Worm (Caenorhabditis elegans): ENCODE results near the gene clc-29.

Gene clc-29

DNA sequence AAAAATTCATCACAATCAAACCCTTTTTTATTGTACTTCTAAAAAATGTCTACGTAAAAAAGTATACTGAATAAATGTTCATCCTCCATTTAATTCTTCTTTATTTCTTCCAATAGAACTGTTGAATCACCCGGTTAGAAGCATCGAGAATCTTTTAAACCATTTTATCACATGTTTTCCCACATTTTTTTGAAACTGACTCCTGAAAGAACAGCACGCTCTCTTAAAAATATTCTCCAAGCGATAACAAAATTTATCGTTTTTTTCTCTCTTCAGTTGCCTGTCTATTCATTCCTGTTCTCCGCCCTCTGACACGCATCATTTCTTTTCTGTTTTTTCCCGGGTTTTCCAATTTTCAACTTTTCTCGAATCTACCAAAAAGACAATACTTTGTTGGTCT is 23.3 kb downstream of the clc-29 start, which contains the start of gene F10E9.12 (continued):
- TF ChIP-seq unc-39 (tag; optimal IDR thresholded peaks at IDR 0.05) (no peak), nhr-28 (tag; optimal IDR thresholded peaks at IDR 0.05) (peak; percentile 1), lsy-2 (tag; optimal IDR thresholded peaks at IDR 0.05) (peak in 1 of 2 experiments; percentile 31), php-3 (GFP tag; IDR thresholded peaks at IDR 0.05) (no peak), zip-11 (GFP tag; IDR thresholded peaks at IDR 0.05) (no peak), dmd-6 (GFP tag; IDR thresholded peaks at IDR 0.05) (peak; percentile 26; the same call in 1 of the 2 replicates), ztf-7 (tag; optimal IDR thresholded peaks at IDR 0.05) (no peak), nhr-111 (GFP tag; optimal IDR thresholded peaks at IDR 0.05) (no peak), F49E8.2 (tag; optimal IDR thresholded peaks at IDR 0.05; ENCODE audit: borderline replicate concordance) (no peak), nhr-237 (tag; optimal IDR thresholded peaks at IDR 0.05) (no peak), F37D6.2 (tag; optimal IDR thresholded peaks at IDR 0.05) (no peak), cey-2 (tag; optimal IDR thresholded peaks at IDR 0.05; ENCODE audit: borderline replicate concordance, insufficient read depth) (no peak), D1046.2 (GFP tag; IDR thresholded peaks at IDR 0.05) (no peak), egl-27 (tag; optimal IDR thresholded peaks at IDR 0.05) (no peak), mxl-2 (GFP tag; conservative IDR thresholded peaks at IDR 0.05) (no peak), mxl-3 (GFP tag; optimal IDR thresholded peaks at IDR 0.05) (no peak), jun-1 (tag; optimal IDR thresholded peaks at IDR 0.05) (no peak), arid-1 (GFP tag; conservative IDR thresholded peaks at IDR 0.05) (no peak), set-16 (GFP tag; IDR thresholded peaks at IDR 0.05) (no peak), nhr-6 (tag; optimal IDR thresholded peaks at IDR 0.05) (no peak), aha-1 (tag) (peak; percentile 9), F10B5.3 (tag; optimal IDR thresholded peaks at IDR 0.05) (no peak), mep-1 (tag; optimal IDR thresholded peaks at IDR 0.05) (peak; percentile 5), vab-7 (GFP tag; IDR thresholded peaks at IDR 0.05) (no peak), nhr-76 (tag; optimal IDR thresholded peaks at IDR 0.05) (no peak), mdl-1 (tag; optimal IDR thresholded peaks at IDR 0.05) (peak in 1 of 2 experiments; percentile 14), fos-1 (tag; optimal IDR thresholded peaks at IDR 0.05) (no peak), rbr-2 (tag; optimal IDR thresholded peaks at IDR 0.05) (no peak), zip-2 (tag; optimal IDR thresholded peaks at IDR 0.05) (no peak), Y105C5A.15 (GFP tag; IDR thresholded peaks at IDR 0.05) (no peak), ces-1 (GFP tag; optimal IDR thresholded peaks at IDR 0.05) (no peak), saeg-2 (GFP tag; IDR thresholded peaks at IDR 0.05) (no peak), pqm-1 (tag; optimal IDR thresholded peaks at IDR 0.05) (peak; percentile 4), Y48G9A.11 (GFP tag; IDR thresholded peaks at IDR 0.05) (no peak), ama-1 (optimal IDR thresholded peaks at IDR 0.05) (no peak), lin-13 (GFP tag; optimal IDR thresholded peaks at IDR 0.05) (no peak), ZK546.5 (tag; optimal IDR thresholded peaks at IDR 0.05) (no peak), ceh-62 (tag; optimal IDR thresholded peaks at IDR 0.05) (no peak), daf-12 (tag; optimal IDR thresholded peaks at IDR 0.05) (no peak), duxl-1 (tag; optimal IDR thresholded peaks at IDR 0.05; ENCODE audit: poor library complexity) (no peak), nhr-48 (tag; optimal IDR thresholded peaks at IDR 0.05) (no peak), skn-1 (tag; optimal IDR thresholded peaks at IDR 0.05) (no peak), lin-38 (GFP tag; IDR thresholded peaks at IDR 0.05) (no peak), lin-29 (GFP tag; IDR thresholded peaks at IDR 0.05) (no peak), zfp-3 (GFP tag; conservative IDR thresholded peaks at IDR 0.05) (no peak), madf-5 (GFP tag; IDR thresholded peaks at IDR 0.05) (no peak), nhr-77 (tag; optimal IDR thresholded peaks at IDR 0.05) (no peak), tag-97 (GFP tag; IDR thresholded peaks at IDR 0.05) (no peak), ceh-82 (tag; optimal IDR thresholded peaks at IDR 0.05) (no peak), unc-130 (GFP tag; optimal IDR thresholded peaks at IDR 0.05) (no peak), nhr-41 (GFP tag; IDR thresholded peaks at IDR 0.05) (no peak), R02D3.7 (tag; optimal IDR thresholded peaks at IDR 0.05) (no peak), snpc-4 (tag; optimal IDR thresholded peaks at IDR 0.05) (no peak)
